Worm (Caenorhabditis elegans) whole organism, L2 larva: ENCODE measurements around the gene T13F2.6.

ENCODE experiments used
- C34F6.9 ChIP-seq: fragments of 150-350 bp; optimal IDR thresholded peaks from 2 replicates; lab custom pipeline; 2014; ENCODE audit warnings: missing biosample characterization, missing genetic modification characterization
- R02D3.7 ChIP-seq: fragments of 150-350 bp; optimal IDR thresholded peaks from 2 replicates; lab custom pipeline; 2014; ENCODE audit warnings: missing biosample characterization, missing genetic modification characterization
- ZK546.5 ChIP-seq: sonication (generic microtip); optimal IDR thresholded peaks from 2 replicates; lab custom pipeline; 2017; ENCODE audit warnings: missing biosample characterization, missing genetic modification characterization
- alr-1 ChIP-seq: fragments of 150-350 bp; optimal IDR thresholded peaks from 2 replicates; lab custom pipeline; 2014; ENCODE audit warnings: missing biosample characterization, missing genetic modification characterization
- ama-1 ChIP-seq: fragments of 150-350 bp; optimal IDR thresholded peaks from 2 replicates; lab custom pipeline; 2018; ENCODE audit warnings: inconsistent platforms
- blmp-1 ChIP-seq: sonication (generic microtip); optimal IDR thresholded peaks from 2 replicates; lab custom pipeline; 2017; ENCODE audit warnings: missing genetic modification characterization, mild to moderate bottlenecking, missing compliant biosample characterization, antibody characterized with exemption, moderate library complexity; ENCODE audit not compliant: insufficient read depth
- ceh-16 ChIP-seq: fragments of 150-350 bp; optimal IDR thresholded peaks from 2 replicates; lab custom pipeline; 2014; ENCODE audit warnings: missing biosample characterization, missing genetic modification characterization
- ceh-82 ChIP-seq: fragments of 150-350 bp; optimal IDR thresholded peaks from 2 replicates; lab custom pipeline; 2014; ENCODE audit warnings: missing biosample characterization, missing genetic modification characterization
- crh-2 ChIP-seq: sonication (generic microtip); optimal IDR thresholded peaks from 2 replicates; lab custom pipeline; 2017; ENCODE audit warnings: missing biosample characterization, missing genetic modification characterization
- egl-27 ChIP-seq: sonication (generic microtip); optimal IDR thresholded peaks from 3 replicates; lab custom pipeline; 2017; ENCODE audit warnings: missing biosample characterization, missing genetic modification reagents, missing genetic modification characterization
- elt-1 ChIP-seq: fragments of 150-350 bp; optimal IDR thresholded peaks from 2 replicates; lab custom pipeline; 2014; ENCODE audit warnings: missing biosample characterization, missing genetic modification characterization
- elt-3 ChIP-seq: sonication (generic microtip); optimal IDR thresholded peaks from 2 replicates; lab custom pipeline; 2017; ENCODE audit warnings: missing biosample characterization, missing genetic modification characterization
- fos-1 ChIP-seq: fragments of 150-350 bp; optimal IDR thresholded peaks from 2 replicates; lab custom pipeline; 2014; ENCODE audit warnings: missing biosample characterization, missing genetic modification characterization
- lin-11 ChIP-seq: fragments of 150-350 bp; sonication (generic microtip); optimal IDR thresholded peaks from 2 replicates; lab custom pipeline; 2014; ENCODE audit warnings: missing biosample characterization, missing genetic modification characterization, inconsistent platforms, mixed read lengths
- lin-13 ChIP-seq: fragments of 150-350 bp; optimal IDR thresholded peaks from 2 replicates; lab custom pipeline; 2014; ENCODE audit warnings: missing biosample characterization, missing genetic modification reagents, missing genetic modification characterization
- lsy-2 ChIP-seq, 2 experiments: fragments of 150-350 bp in 1 of 2; sonication (generic microtip) in 1 of 2; optimal IDR thresholded peaks; 2 replicates each; lab custom pipeline; 2014 to 2017; ENCODE audit warnings: missing biosample characterization in 2 of 2, missing genetic modification characterization in 2 of 2
- mab-5 ChIP-seq: fragments of 150-350 bp; optimal IDR thresholded peaks from 2 replicates; lab custom pipeline; 2014; ENCODE audit warnings: missing biosample characterization, missing genetic modification characterization
- mbf-1 ChIP-seq: sonication (generic microtip); optimal IDR thresholded peaks from 2 replicates; lab custom pipeline; 2017; ENCODE audit warnings: missing biosample characterization, missing genetic modification characterization
- nhr-10 ChIP-seq: sonication (generic microtip); optimal IDR thresholded peaks from 2 replicates; lab custom pipeline; 2017; ENCODE audit warnings: missing biosample characterization, missing genetic modification characterization
- nhr-11 ChIP-seq: fragments of 150-350 bp; optimal IDR thresholded peaks from 2 replicates; lab custom pipeline; 2014; ENCODE audit warnings: missing biosample characterization, missing genetic modification characterization
- nhr-129 ChIP-seq: fragments of 150-350 bp; optimal IDR thresholded peaks from 2 replicates; lab custom pipeline; 2014; ENCODE audit warnings: missing biosample characterization, missing genetic modification characterization
- nhr-21 ChIP-seq: fragments of 150-350 bp; optimal IDR thresholded peaks from 2 replicates; lab custom pipeline; 2014; ENCODE audit warnings: missing biosample characterization, missing genetic modification characterization
- nhr-23 ChIP-seq: fragments of 150-350 bp; optimal IDR thresholded peaks from 2 replicates; lab custom pipeline; 2014; ENCODE audit warnings: missing biosample characterization, missing genetic modification reagents, missing genetic modification characterization
- nhr-237 ChIP-seq: fragments of 150-350 bp; optimal IDR thresholded peaks from 2 replicates; lab custom pipeline; 2014; ENCODE audit warnings: missing biosample characterization, missing genetic modification characterization
- nhr-25 ChIP-seq: fragments of 150-350 bp; sonication (generic microtip); optimal IDR thresholded peaks from 3 replicates; lab custom pipeline; 2014; ENCODE audit warnings: missing biosample characterization, missing genetic modification characterization
- nhr-77 ChIP-seq: fragments of 150-350 bp; optimal IDR thresholded peaks from 2 replicates; lab custom pipeline; 2014; ENCODE audit warnings: missing biosample characterization, missing genetic modification characterization
- peb-1 ChIP-seq: fragments of 150-350 bp; optimal IDR thresholded peaks from 2 replicates; lab custom pipeline; 2014; ENCODE audit warnings: missing biosample characterization, missing genetic modification characterization
- sem-4 ChIP-seq: fragments of 150-350 bp; optimal IDR thresholded peaks from 2 replicates; lab custom pipeline; 2014; ENCODE audit warnings: missing biosample characterization, missing genetic modification reagents, missing genetic modification characterization
- skn-1 ChIP-seq: sonication (generic microtip); optimal IDR thresholded peaks from 2 replicates; lab custom pipeline; 2017; ENCODE audit warnings: missing biosample characterization, missing genetic modification characterization
- sma-3 ChIP-seq: sonication (generic microtip); optimal IDR thresholded peaks from 2 replicates; lab custom pipeline; 2016; ENCODE audit warnings: missing genetic modification reagents, missing genetic modification characterization, missing compliant biosample characterization
- sma-9 ChIP-seq, 2 experiments: fragments of 150-350 bp in 1 of 2; sonication (generic microtip) in 1 of 2; optimal IDR thresholded peaks; 2 replicates each; lab custom pipeline; 2014 to 2016; ENCODE audit warnings: missing genetic modification characterization in 2 of 2, mild to moderate bottlenecking in 1 of 2, missing biosample characterization in 1 of 2, missing compliant biosample characterization in 1 of 2, missing genetic modification reagents in 1 of 2, moderate library complexity in 1 of 2
- unc-39 ChIP-seq: fragments of 150-350 bp; optimal IDR thresholded peaks from 2 replicates; lab custom pipeline; 2014; ENCODE audit warnings: missing biosample characterization, missing genetic modification characterization
- unc-55 ChIP-seq: fragments of 150-350 bp; sonication (generic microtip); optimal IDR thresholded peaks from 3 replicates; lab custom pipeline; 2014; ENCODE audit warnings: missing biosample characterization, missing genetic modification reagents, missing genetic modification characterization
- unc-62 ChIP-seq: fragments of 150-350 bp; optimal IDR thresholded peaks from 2 replicates; lab custom pipeline; 2014; ENCODE audit warnings: missing biosample characterization, missing genetic modification reagents, missing genetic modification characterization
- zag-1 ChIP-seq: fragments of 150-350 bp; optimal IDR thresholded peaks from 2 replicates; lab custom pipeline; 2014; ENCODE audit warnings: missing biosample characterization, missing genetic modification characterization
- ztf-1 ChIP-seq: fragments of 200-800 bp; sonication (Bioruptor generic); conservative IDR thresholded peaks from 2 replicates; pipeline ENCODE4 v1.3.6; 2022; ENCODE audit warnings: missing genetic modification characterization, missing compliant biosample characterization
- ztf-11 ChIP-seq: sonication (generic microtip); optimal IDR thresholded peaks from 2 replicates; lab custom pipeline; 2017; ENCODE audit warnings: missing biosample characterization, missing genetic modification characterization
- ztf-4 ChIP-seq: fragments of 150-350 bp; optimal IDR thresholded peaks from 2 replicates; lab custom pipeline; 2014; ENCODE audit warnings: missing biosample characterization, missing genetic modification characterization

T13F2.6 gene

ce11 chrIV:9778016-9778415, at the start of gene T13F2.6:
Gene T13F2.6, plus strand, starts transcription at chrIV:9778321.
- TF ChIP-seq nhr-25 (tag; lab: Kevin White, UChicago) (no peak), mbf-1 (tag; lab: Kevin White, UChicago) (no peak), lsy-2 (tag; optimal IDR thresholded peaks at IDR 0.05; lab: Kevin White, UChicago) (no peak), nhr-10 (no peak), unc-55 (GFP tag; lab: Kevin White, UChicago) (no peak), zag-1 (tag; lab: Kevin White, UChicago) (no peak), lin-11 (tag; lab: Kevin White, UChicago) (no peak), egl-27 (tag; lab: Kevin White, UChicago) (no peak), sma-3 (GFP tag; lab: Kevin White, UChicago) (no peak), nhr-77 (tag; lab: Kevin White, UChicago) (no peak), peb-1 (tag; lab: Kevin White, UChicago) (no peak), nhr-11 (tag; lab: Kevin White, UChicago) (no peak), unc-62 (GFP tag; lab: Kevin White, UChicago) (no peak)

- no peak for TF ChIP-seq unc-55 (GFP tag; lab: Kevin White, UChicago)
- no peak for TF ChIP-seq ceh-82 (tag; lab: Kevin White, UChicago)
- TF ChIP-seq unc-62 (GFP tag; lab: Kevin White, UChicago), result no peak
- TF ChIP-seq ceh-16 (tag; lab: Kevin White, UChicago), result no peak
- no peak for TF ChIP-seq crh-2 (tag; lab: Kevin White, UChicago)
- no peak for TF ChIP-seq fos-1 (tag; lab: Kevin White, UChicago)
- no peak for TF ChIP-seq nhr-21
- TF ChIP-seq nhr-11 (tag; lab: Kevin White, UChicago), result no peak
These were observed 49.7 kb upstream of the T13F2.6 start, which contains the start of gene nhr-100 for ce11 chrIV:9728376-9728775. Gene nhr-100, plus strand, starts transcription at chrIV:9728676.

ce11 chrIV:9733904-9734303, 44.2 kb upstream of the T13F2.6 start:
- no peak for TF ChIP-seq zag-1 (tag; lab: Kevin White, UChicago)
- TF ChIP-seq ztf-1 (GFP tag; lab: Robert Waterston, UW), result no peak
- no peak for TF ChIP-seq alr-1 (tag; lab: Kevin White, UChicago)
- TF ChIP-seq elt-1 (tag; lab: Kevin White, UChicago), result no peak
- TF ChIP-seq nhr-237 (tag; lab: Kevin White, UChicago), result no peak
- TF ChIP-seq skn-1 (tag; lab: Kevin White, UChicago), result no peak
- TF ChIP-seq ztf-11, result no peak
- no peak for TF ChIP-seq nhr-11 (tag; lab: Kevin White, UChicago)

ce11 chrIV:9734861-9735260, 43.3 kb upstream of the T13F2.6 start:
- TF ChIP-seq elt-3 (tag; lab: Kevin White, UChicago) (no peak), ZK546.5 (tag; lab: Kevin White, UChicago) (no peak), lsy-2 (tag; optimal IDR thresholded peaks at IDR 0.05; lab: Kevin White, UChicago) (peak in 1 of 2 experiments; percentile 3), C34F6.9 (tag; lab: Kevin White, UChicago) (no peak), nhr-25 (tag; lab: Kevin White, UChicago) (no peak)

ce11 chrIV:9735750-9736149, 42.4 kb upstream of the T13F2.6 start:
- TF ChIP-seq ztf-11 (no peak), blmp-1 (tag; lab: Kevin White, UChicago) (peak; percentile 37), lsy-2 (tag; optimal IDR thresholded peaks at IDR 0.05; lab: Kevin White, UChicago) (peak in 1 of 2 experiments; percentile 63), peb-1 (tag; lab: Kevin White, UChicago) (no peak), ama-1 (lab: Kevin White, UChicago) (no peak), sma-3 (GFP tag; lab: Kevin White, UChicago) (peak; percentile 3), elt-3 (tag; lab: Kevin White, UChicago) (no peak), R02D3.7 (tag; lab: Kevin White, UChicago) (no peak), nhr-129 (peak; percentile 33), unc-39 (tag; lab: Kevin White, UChicago) (no peak), ztf-1 (GFP tag; lab: Robert Waterston, UW) (no peak), unc-55 (GFP tag; lab: Kevin White, UChicago) (no peak), nhr-23 (tag; lab: Kevin White, UChicago) (no peak), ceh-16 (tag; lab: Kevin White, UChicago) (no peak), mab-5 (tag; lab: Kevin White, UChicago) (peak; percentile 31), mbf-1 (tag; lab: Kevin White, UChicago) (no peak), fos-1 (tag; lab: Kevin White, UChicago) (peak; percentile 92), crh-2 (tag; lab: Kevin White, UChicago) (peak; percentile 61), sma-9 (GFP tag; optimal IDR thresholded peaks at IDR 0.05; lab: Kevin White, UChicago) (peak; percentile 67), sma-9 (tag; optimal IDR thresholded peaks at IDR 0.05; lab: Kevin White, UChicago) (no peak), nhr-11 (tag; lab: Kevin White, UChicago) (no peak), unc-62 (GFP tag; lab: Kevin White, UChicago) (no peak), ztf-4 (tag; lab: Kevin White, UChicago) (no peak), nhr-10 (no peak), C34F6.9 (tag; lab: Kevin White, UChicago) (peak; percentile 3), egl-27 (tag; lab: Kevin White, UChicago) (no peak), sem-4 (tag; lab: Kevin White, UChicago) (no peak), nhr-21 (no peak), lin-13 (GFP tag; lab: Kevin White, UChicago) (no peak)
- TF ChIP-seq, all 48 proteins: peak for 9
